Worm (Caenorhabditis elegans) whole organism, mixed stage, embryonic: ENCODE data around the gene ttbk-6.

ENCODE experiments used
- M03D4.4 ChIP-seq: sonication (generic microtip); optimal IDR thresholded peaks from 2 replicates; lab custom pipeline; 2017; ENCODE audit warnings: mild to moderate bottlenecking, missing genetic modification characterization, missing compliant biosample characterization
- bed-3 ChIP-seq: fragments of 200-800 bp; sonication (Bioruptor generic); optimal IDR thresholded peaks from 3 replicates; lab custom pipeline; 2018; ENCODE audit warnings: mild to moderate bottlenecking, missing genetic modification characterization, moderate library complexity, missing compliant biosample characterization
- blmp-1 ChIP-seq: fragments of 150-350 bp; optimal IDR thresholded peaks from 2 replicates; lab custom pipeline; 2014; ENCODE audit warnings: missing biosample characterization, missing genetic modification characterization
- ceh-39 ChIP-seq: fragments of 150-350 bp; optimal IDR thresholded peaks from 2 replicates; lab custom pipeline; 2014; ENCODE audit warnings: missing biosample characterization, missing genetic modification characterization
- ceh-43 ChIP-seq: fragments of 200-800 bp; sonication (Bioruptor generic); optimal IDR thresholded peaks from 2 replicates; lab custom pipeline; 2018; ENCODE audit warnings: mild to moderate bottlenecking, missing genetic modification characterization, moderate library complexity, missing compliant biosample characterization
- ceh-83 ChIP-seq: fragments of 200-800 bp; sonication (Bioruptor generic); optimal IDR thresholded peaks from 2 replicates; lab custom pipeline; 2018; ENCODE audit warnings: mild to moderate bottlenecking, missing genetic modification characterization, missing compliant biosample characterization
- ces-1 ChIP-seq: fragments of 150-350 bp; optimal IDR thresholded peaks from 2 replicates; lab custom pipeline; 2014; ENCODE audit warnings: missing biosample characterization, missing genetic modification reagents, missing genetic modification characterization
- cnd-1 ChIP-seq: fragments of 200-800 bp; sonication (Bioruptor generic); optimal IDR thresholded peaks from 2 replicates; lab custom pipeline; 2018; ENCODE audit warnings: mild to moderate bottlenecking, missing genetic modification characterization, missing compliant biosample characterization
- elt-1 ChIP-seq: sonication (generic microtip); optimal IDR thresholded peaks from 2 replicates; lab custom pipeline; 2017; ENCODE audit warnings: missing genetic modification characterization, mild to moderate bottlenecking, missing compliant biosample characterization, antibody characterized with exemption, moderate library complexity, borderline replicate concordance; ENCODE audit not compliant: insufficient read depth
- elt-3 ChIP-seq: fragments of 150-350 bp; optimal IDR thresholded peaks from 2 replicates; lab custom pipeline; 2014; ENCODE audit warnings: missing biosample characterization, missing genetic modification characterization
- flh-1 ChIP-seq: fragments of 200-800 bp; sonication (Bioruptor generic); optimal IDR thresholded peaks from 2 replicates; lab custom pipeline; 2018; ENCODE audit warnings: mild to moderate bottlenecking, missing genetic modification characterization, moderate library complexity, missing compliant biosample characterization
- ham-2 ChIP-seq: fragments of 200-800 bp; sonication (Bioruptor generic); optimal IDR thresholded peaks from 2 replicates; lab custom pipeline; 2018; ENCODE audit warnings: mild to moderate bottlenecking, missing genetic modification characterization, missing compliant biosample characterization
- hlh-1 ChIP-seq: fragments of 150-350 bp; optimal IDR thresholded peaks from 2 replicates; lab custom pipeline; 2014; ENCODE audit warnings: missing biosample characterization, missing genetic modification reagents, missing genetic modification characterization
- lin-13 ChIP-seq: fragments of 150-350 bp; optimal IDR thresholded peaks from 2 replicates; lab custom pipeline; 2014; ENCODE audit warnings: missing biosample characterization, missing genetic modification characterization
- lin-32 ChIP-seq: fragments of 200-800 bp; sonication (Bioruptor generic); optimal IDR thresholded peaks from 2 replicates; lab custom pipeline; 2018; ENCODE audit warnings: mild to moderate bottlenecking, missing genetic modification characterization, missing compliant biosample characterization
- lsy-2 ChIP-seq: fragments of 150-350 bp; optimal IDR thresholded peaks from 2 replicates; lab custom pipeline; 2014; ENCODE audit warnings: missing biosample characterization, missing genetic modification characterization
- mab-5 ChIP-seq: fragments of 150-350 bp; optimal IDR thresholded peaks from 2 replicates; lab custom pipeline; 2014; ENCODE audit warnings: missing biosample characterization, missing genetic modification characterization
- mep-1 ChIP-seq: fragments of 150-350 bp; optimal IDR thresholded peaks from 2 replicates; lab custom pipeline; 2017; ENCODE audit warnings: missing biosample characterization, missing genetic modification reagents, missing genetic modification characterization, inconsistent platforms
- mls-2 ChIP-seq: sonication (generic microtip); optimal IDR thresholded peaks from 2 replicates; lab custom pipeline; 2016; ENCODE audit warnings: mild to moderate bottlenecking, missing genetic modification characterization, moderate library complexity, missing compliant biosample characterization
- nhr-12 ChIP-seq: fragments of 150-350 bp; optimal IDR thresholded peaks from 2 replicates; lab custom pipeline; 2014; ENCODE audit warnings: missing biosample characterization, missing genetic modification characterization
- nhr-2 ChIP-seq: fragments of 150-350 bp; optimal IDR thresholded peaks from 2 replicates; lab custom pipeline; 2014; ENCODE audit warnings: missing biosample characterization, missing genetic modification characterization
- nhr-237 ChIP-seq: fragments of 150-350 bp; optimal IDR thresholded peaks from 2 replicates; lab custom pipeline; 2014; ENCODE audit warnings: missing biosample characterization, missing genetic modification characterization
- nhr-28 ChIP-seq: fragments of 150-350 bp; optimal IDR thresholded peaks from 2 replicates; lab custom pipeline; 2014; ENCODE audit warnings: missing biosample characterization, missing genetic modification characterization
- nhr-76 ChIP-seq: sonication (generic microtip); optimal IDR thresholded peaks from 2 replicates; lab custom pipeline; 2017; ENCODE audit warnings: missing biosample characterization, missing genetic modification characterization
- pha-4 ChIP-seq: fragments of 150-350 bp; optimal IDR thresholded peaks from 2 replicates; lab custom pipeline; 2018; ENCODE audit warnings: missing biosample characterization, missing genetic modification reagents, missing genetic modification characterization
- sem-2 ChIP-seq: fragments of 200-800 bp; sonication (Bioruptor generic); optimal IDR thresholded peaks from 2 replicates; lab custom pipeline; 2018; ENCODE audit warnings: mild to moderate bottlenecking, missing genetic modification characterization, missing compliant biosample characterization
- snpc-4 ChIP-seq: fragments of 150-350 bp; optimal IDR thresholded peaks from 2 replicates; lab custom pipeline; 2014; ENCODE audit warnings: missing biosample characterization, missing genetic modification characterization
- sptf-1 ChIP-seq: sonication (generic microtip); optimal IDR thresholded peaks from 2 replicates; lab custom pipeline; 2017; ENCODE audit warnings: mild to moderate bottlenecking, missing genetic modification characterization, moderate library complexity, missing compliant biosample characterization
- tbx-8 ChIP-seq: fragments of 200-800 bp; sonication (Bioruptor generic); optimal IDR thresholded peaks from 2 replicates; lab custom pipeline; 2018; ENCODE audit warnings: mild to moderate bottlenecking, missing genetic modification characterization, moderate library complexity, missing compliant biosample characterization
- unc-120 ChIP-seq: sonication (generic microtip); optimal IDR thresholded peaks from 2 replicates; lab custom pipeline; 2017; ENCODE audit warnings: missing genetic modification characterization, missing compliant biosample characterization; ENCODE audit not compliant: poor library complexity, severe bottlenecking
- unc-39 ChIP-seq: fragments of 150-350 bp; optimal IDR thresholded peaks from 2 replicates; lab custom pipeline; 2014; ENCODE audit warnings: missing biosample characterization, missing genetic modification characterization
- unc-62 ChIP-seq: fragments of 150-350 bp; optimal IDR thresholded peaks from 2 replicates; lab custom pipeline; 2014; ENCODE audit warnings: missing biosample characterization, missing genetic modification reagents, missing genetic modification characterization
- zip-8 ChIP-seq: fragments of 150-350 bp; optimal IDR thresholded peaks from 2 replicates; lab custom pipeline; 2014; ENCODE audit warnings: missing biosample characterization, missing genetic modification characterization
- ztf-11 ChIP-seq: fragments of 150-350 bp; optimal IDR thresholded peaks from 2 replicates; lab custom pipeline; 2014; ENCODE audit warnings: missing biosample characterization, missing genetic modification characterization

ttbk-6 gene

ce11 chrIII:5094506-5094905 lies 20.0 kb downstream of the ttbk-6 start, which contains the start of gene F54D8.10:
TSS of gene F54D8.10 (plus strand) at chrIII:5094806.
- TF ChIP-seq tbx-8 (GFP tag; lab: Kevin White, UChicago) (no peak), ceh-83 (GFP tag; lab: Kevin White, UChicago) (no peak), ceh-39 (tag; lab: Kevin White, UChicago) (no peak), sem-2 (GFP tag; lab: Kevin White, UChicago) (no peak), mab-5 (no peak), snpc-4 (tag; lab: Kevin White, UChicago) (no peak), unc-62 (GFP tag; lab: Kevin White, UChicago) (no peak), cnd-1 (no peak), lin-32 (GFP tag; lab: Kevin White, UChicago) (no peak), nhr-12 (tag; lab: Kevin White, UChicago) (no peak), nhr-76 (no peak), pha-4 (tag; lab: Kevin White, UChicago) (no peak)

ce11 chrIII:5096741-5097140 lies 22.2 kb downstream of the ttbk-6 start:
- TF ChIP-seq nhr-2 (tag; lab: Kevin White, UChicago) (no peak), unc-120 (no peak), cnd-1 (no peak), lin-32 (GFP tag; lab: Kevin White, UChicago) (no peak), elt-3 (tag; lab: Kevin White, UChicago) (no peak)

ce11 chrIII:5098740-5099276 lies 24.3 kb downstream of the ttbk-6 start:
- no peak for TF ChIP-seq snpc-4 (tag; lab: Kevin White, UChicago)
- TF ChIP-seq mab-5 = no peak
- TF ChIP-seq nhr-237 (tag; lab: Kevin White, UChicago) = no peak
- no peak for TF ChIP-seq nhr-12 (tag; lab: Kevin White, UChicago)
- no peak for TF ChIP-seq flh-1 (GFP tag; lab: Kevin White, UChicago)
- TF ChIP-seq ztf-11 (tag; lab: Kevin White, UChicago) = no peak
- no peak for TF ChIP-seq ces-1 (GFP tag; lab: Kevin White, UChicago)
- TF ChIP-seq hlh-1 = no peak
- TF ChIP-seq mls-2 (tag; lab: Kevin White, UChicago) = no peak
- no peak for TF ChIP-seq elt-3 (tag; lab: Kevin White, UChicago)
- TF ChIP-seq cnd-1 = no peak
- TF ChIP-seq M03D4.4 (tag; lab: Kevin White, UChicago) = no peak
- TF ChIP-seq sptf-1 (tag; lab: Kevin White, UChicago) = no peak
- no peak for TF ChIP-seq elt-1 (tag; lab: Kevin White, UChicago)
- no peak for TF ChIP-seq lin-13 (tag; lab: Kevin White, UChicago)
- no peak for TF ChIP-seq ham-2
- no peak for TF ChIP-seq pha-4 (tag; lab: Kevin White, UChicago)

- no peak for TF ChIP-seq unc-39
- no peak for TF ChIP-seq unc-62 (GFP tag; lab: Kevin White, UChicago)
- TF ChIP-seq tbx-8 (GFP tag; lab: Kevin White, UChicago) = no peak
- no peak for TF ChIP-seq sptf-1 (tag; lab: Kevin White, UChicago)
- no peak for TF ChIP-seq nhr-28 (tag; lab: Kevin White, UChicago)
- TF ChIP-seq snpc-4 (tag; lab: Kevin White, UChicago) = no peak
- TF ChIP-seq cnd-1 = no peak
- TF ChIP-seq elt-1 (tag; lab: Kevin White, UChicago) = no peak
- TF ChIP-seq ceh-39 (tag; lab: Kevin White, UChicago) = no peak
- TF ChIP-seq elt-3 (tag; lab: Kevin White, UChicago) = no peak
- no peak for TF ChIP-seq nhr-237 (tag; lab: Kevin White, UChicago)
- TF ChIP-seq nhr-2 (tag; lab: Kevin White, UChicago) = no peak
- no peak for TF ChIP-seq hlh-1
- TF ChIP-seq ceh-43 (GFP tag; lab: Kevin White, UChicago) = no peak
- no peak for TF ChIP-seq M03D4.4 (tag; lab: Kevin White, UChicago)
Observed at ce11 chrIII:5099500-5099899, 25.0 kb downstream of the ttbk-6 start.

- TF ChIP-seq pha-4 (tag; lab: Kevin White, UChicago) (peak; percentile 28), snpc-4 (tag; lab: Kevin White, UChicago) (no peak), unc-62 (GFP tag; lab: Kevin White, UChicago) (no peak), M03D4.4 (tag; lab: Kevin White, UChicago) (no peak), elt-1 (tag; lab: Kevin White, UChicago) (no peak), nhr-76 (no peak), nhr-12 (tag; lab: Kevin White, UChicago) (no peak), ceh-43 (GFP tag; lab: Kevin White, UChicago) (no peak), sptf-1 (tag; lab: Kevin White, UChicago) (peak; percentile 1), unc-39 (no peak), flh-1 (GFP tag; lab: Kevin White, UChicago) (no peak), nhr-237 (tag; lab: Kevin White, UChicago) (peak; percentile 24), hlh-1 (no peak), ztf-11 (tag; lab: Kevin White, UChicago) (no peak), lsy-2 (tag; lab: Kevin White, UChicago) (peak; percentile 72), bed-3 (GFP tag; lab: Kevin White, UChicago) (no peak), ces-1 (GFP tag; lab: Kevin White, UChicago) (peak; percentile 60), elt-3 (tag; lab: Kevin White, UChicago) (no peak), mep-1 (peak; percentile 13), mab-5 (no peak), blmp-1 (no peak), zip-8 (no peak), ceh-39 (tag; lab: Kevin White, UChicago) (peak; percentile 49), unc-120 (no peak), mls-2 (tag; lab: Kevin White, UChicago) (no peak), tbx-8 (GFP tag; lab: Kevin White, UChicago) (no peak)
Observed at ce11 chrIII:5102616-5103015, 28.1 kb downstream of the ttbk-6 start, which contains the start of gene F54D8.6. TSS of gene F54D8.6 (plus strand) at chrIII:5102985.
